Worm (Caenorhabditis elegans): ENCODE data around the gene egl-36.

The egl-36 gene

DNA sequence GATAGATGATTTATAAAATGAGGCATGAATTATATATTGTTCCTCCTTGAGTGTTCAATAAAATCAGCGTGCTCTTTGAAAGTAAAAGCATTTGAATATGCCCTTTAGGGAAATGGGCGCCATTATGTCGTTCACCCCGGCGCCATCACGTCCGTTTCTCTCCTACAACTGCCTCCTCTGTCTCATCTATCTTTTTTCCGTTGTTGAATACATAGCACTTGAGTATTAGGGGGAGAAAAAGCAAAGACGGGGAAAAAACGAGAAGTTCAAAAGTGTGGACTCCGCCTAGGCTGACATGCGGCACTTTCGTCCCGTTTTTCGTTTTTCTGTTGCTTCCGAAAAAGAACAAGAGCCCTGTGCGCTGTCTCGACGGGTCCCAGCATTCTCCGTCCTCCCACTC is 33.5 kb downstream of the egl-36 start:
- TF ChIP-seq lin-14 (GFP tag; optimal IDR thresholded peaks at IDR 0.05), result peak; percentile 24
- no peak for TF ChIP-seq tbx-2 (tag; optimal IDR thresholded peaks at IDR 0.05)
- peak; percentile 72 for TF ChIP-seq blmp-1 (tag; optimal IDR thresholded peaks at IDR 0.05)
- no peak for TF ChIP-seq nhr-90 (tag; optimal IDR thresholded peaks at IDR 0.05; ENCODE audit: poor library complexity)
- TF ChIP-seq ceh-88 (GFP tag; IDR thresholded peaks at IDR 0.05), result 0 out of 2 replicates have a peak, but pooled peaks have one; percentile 26

DNA sequence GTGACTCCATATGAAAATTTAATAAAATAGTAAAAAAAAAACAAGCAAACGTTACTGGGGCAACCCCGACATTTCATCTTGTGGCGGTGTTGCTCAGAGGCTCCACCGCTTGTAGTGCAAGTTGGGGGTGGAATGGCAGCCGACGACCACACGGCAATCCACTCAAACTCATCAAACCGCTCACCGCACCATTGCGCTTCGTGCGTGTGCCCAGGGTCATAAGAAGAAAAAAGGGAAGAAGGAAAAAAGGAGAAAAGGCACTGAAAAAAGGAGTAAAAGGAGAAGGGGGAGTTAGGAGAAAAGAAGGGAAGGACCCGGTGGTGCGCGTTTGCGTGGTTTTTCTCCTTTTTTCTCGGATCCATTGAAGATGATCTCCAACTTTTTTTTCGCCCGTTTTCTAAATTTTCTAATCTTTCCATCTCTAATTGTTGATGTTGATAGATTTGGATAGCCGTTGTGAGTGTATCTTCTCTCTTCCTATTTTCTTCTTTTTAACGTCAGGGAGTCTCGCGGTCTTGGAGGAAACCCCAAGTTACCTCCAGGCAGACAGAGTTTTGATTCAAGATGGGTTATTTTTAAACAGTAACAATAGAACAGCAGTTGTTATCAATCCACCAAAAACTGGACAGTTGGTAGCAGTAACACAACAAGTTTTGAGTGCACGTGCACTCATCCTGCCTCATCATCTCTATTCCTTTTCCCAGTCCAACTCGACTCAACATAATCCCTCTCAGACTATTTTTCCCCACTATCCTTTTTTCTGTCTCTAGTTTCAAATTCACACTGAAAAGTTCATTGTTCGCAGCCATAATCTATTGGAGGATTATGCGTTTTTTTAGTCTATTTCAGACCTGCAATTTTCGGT is 34.4 kb downstream of the egl-36 start:
- no peak for TF ChIP-seq zip-4 (GFP tag; optimal IDR thresholded peaks at IDR 0.05)
- TF ChIP-seq tlp-1 (tag; optimal IDR thresholded peaks at IDR 0.05), result no peak
- peak; percentile 6 for TF ChIP-seq ceh-8 (GFP tag; optimal IDR thresholded peaks at IDR 0.05)
- no peak for TF ChIP-seq sptf-1 (tag; optimal IDR thresholded peaks at IDR 0.05)
- peak; percentile 5 for TF ChIP-seq jun-1 (tag; optimal IDR thresholded peaks at IDR 0.05)
- TF ChIP-seq unc-130 (tag; optimal IDR thresholded peaks at IDR 0.05), result peak; percentile 31
- TF ChIP-seq elt-3 (tag; optimal IDR thresholded peaks at IDR 0.05), result peak in 1 of 6 experiments; percentile 40
- TF ChIP-seq aha-1 (tag; optimal IDR thresholded peaks at IDR 0.05), result no peak
- no peak for TF ChIP-seq unc-30 (tag; optimal IDR thresholded peaks at IDR 0.05)
- TF ChIP-seq nhr-12 (tag; optimal IDR thresholded peaks at IDR 0.05), result no peak
- peak; percentile 40 for TF ChIP-seq egl-13 (tag; optimal IDR thresholded peaks at IDR 0.05)
- TF ChIP-seq ama-1 (optimal IDR thresholded peaks at IDR 0.05), result no peak
- no peak for TF ChIP-seq lir-3 (tag; optimal IDR thresholded peaks at IDR 0.05; ENCODE audit: poor library complexity)
- peak in 2 of 3 experiments; percentile 25 to 42 for TF ChIP-seq ceh-82 (tag; optimal IDR thresholded peaks at IDR 0.05)
- TF ChIP-seq dsc-1 (tag; optimal IDR thresholded peaks at IDR 0.05), result peak; percentile 44
- TF ChIP-seq Y116A8C.19 (tag; optimal IDR thresholded peaks at IDR 0.05; ENCODE audit: borderline replicate concordance), result no peak
- peak; percentile 89 for TF ChIP-seq nhr-85 (tag)
- no peak for TF ChIP-seq vab-15 (tag; optimal IDR thresholded peaks at IDR 0.05)
- TF ChIP-seq pax-3 (tag; optimal IDR thresholded peaks at IDR 0.05), result no peak
- TF ChIP-seq fkh-10 (GFP tag; optimal IDR thresholded peaks at IDR 0.05), result peak; percentile 43
- TF ChIP-seq snpc-4 (tag; optimal IDR thresholded peaks at IDR 0.05), result peak; percentile 3
- TF ChIP-seq unc-98 (GFP tag; IDR thresholded peaks at IDR 0.05), result no peak
- peak; percentile 33 for TF ChIP-seq nhr-71 (tag; optimal IDR thresholded peaks at IDR 0.05)
- no peak for TF ChIP-seq efl-1 (optimal IDR thresholded peaks at IDR 0.05)
- peak in 1 of 2 experiments; percentile 19 for TF ChIP-seq efl-1 (GFP tag; optimal IDR thresholded peaks at IDR 0.05 in 1 of 2)
- TF ChIP-seq nhr-19 (GFP tag; conservative IDR thresholded peaks at IDR 0.05), result no peak; the same call in 1 of the 2 replicates
- TF ChIP-seq dpl-1 (GFP tag; optimal IDR thresholded peaks at IDR 0.05), result no peak
- no peak for TF ChIP-seq ceh-90 (tag; optimal IDR thresholded peaks at IDR 0.05)
- no peak for TF ChIP-seq efl-3 (GFP tag; optimal IDR thresholded peaks at IDR 0.05)
- no peak for TF ChIP-seq ztf-4 (tag; optimal IDR thresholded peaks at IDR 0.05)
- TF ChIP-seq ets-5 (GFP tag; IDR thresholded peaks at IDR 0.05), result no peak
- peak in 1 of 2 experiments; percentile 2 for TF ChIP-seq lin-35 (GFP tag; optimal IDR thresholded peaks at IDR 0.05)
- TF ChIP-seq skn-1 (tag; optimal IDR thresholded peaks at IDR 0.05), result no peak
- TF ChIP-seq mab-9 (GFP tag; IDR thresholded peaks at IDR 0.05), result no peak
- TF ChIP-seq hlh-4 (tag; optimal IDR thresholded peaks at IDR 0.05), result no peak
- peak; percentile 8 for TF ChIP-seq rnt-1 (tag; optimal IDR thresholded peaks at IDR 0.05)
- TF ChIP-seq nhr-77 (tag; optimal IDR thresholded peaks at IDR 0.05), result no peak
- peak; percentile 61 for TF ChIP-seq fkh-8 (tag; optimal IDR thresholded peaks at IDR 0.05)
- no peak for TF ChIP-seq mep-1 (tag; optimal IDR thresholded peaks at IDR 0.05)
- TF ChIP-seq blmp-1 (tag; optimal IDR thresholded peaks at IDR 0.05), result peak; percentile 55
- TF ChIP-seq pqm-1 (tag; optimal IDR thresholded peaks at IDR 0.05), result no peak
- no peak for TF ChIP-seq xbp-1 (tag; optimal IDR thresholded peaks at IDR 0.05)
- TF ChIP-seq lin-14 (GFP tag; optimal IDR thresholded peaks at IDR 0.05), result peak; percentile 71
- no peak for TF ChIP-seq fos-1 (tag; optimal IDR thresholded peaks at IDR 0.05)
- peak; percentile 27 for TF ChIP-seq nhr-47 (tag; optimal IDR thresholded peaks at IDR 0.05)
- TF ChIP-seq nhr-28 (tag; optimal IDR thresholded peaks at IDR 0.05), result no peak
- no peak for TF ChIP-seq fkh-4 (tag; optimal IDR thresholded peaks at IDR 0.05; ENCODE audit: borderline replicate concordance)
